Worm (Caenorhabditis elegans): ENCODE measurements around the gene fust-1.

DNA sequence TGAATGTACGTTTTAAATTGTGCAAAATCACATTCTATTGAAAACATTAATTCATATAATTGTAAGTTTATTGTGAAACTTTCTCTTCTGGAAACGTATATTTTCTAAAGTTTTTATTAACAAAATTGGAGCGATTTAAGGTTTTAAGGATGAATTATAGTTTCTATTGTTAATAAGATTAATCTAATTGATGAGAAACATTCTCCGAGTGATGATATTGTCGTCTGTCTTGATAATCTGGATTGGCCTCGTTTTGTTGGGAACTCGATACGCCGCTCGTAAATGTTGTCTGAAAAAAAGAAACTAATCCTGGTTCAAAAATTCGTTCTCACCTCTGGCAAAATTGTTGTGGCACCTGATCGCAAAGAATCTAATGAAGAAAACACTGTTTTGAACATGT, 46.1 kb upstream of the fust-1 start:
- TF ChIP-seq snpc-4 (tag; optimal IDR thresholded peaks at IDR 0.05) (no peak), unc-62 (GFP tag; optimal IDR thresholded peaks at IDR 0.05) (no peak), nhr-12 (tag; optimal IDR thresholded peaks at IDR 0.05) (no peak), nhr-28 (tag; optimal IDR thresholded peaks at IDR 0.05) (no peak), lsy-2 (tag; optimal IDR thresholded peaks at IDR 0.05) (no peak), pha-4 (tag; optimal IDR thresholded peaks at IDR 0.05) (no peak), drap-1 (GFP tag; optimal IDR thresholded peaks at IDR 0.05) (no peak), nhr-2 (tag; optimal IDR thresholded peaks at IDR 0.05) (no peak), ztf-11 (tag; optimal IDR thresholded peaks at IDR 0.05) (no peak), elt-3 (tag; optimal IDR thresholded peaks at IDR 0.05) (no peak), elt-1 (tag; optimal IDR thresholded peaks at IDR 0.05; ENCODE audit: borderline replicate concordance, insufficient read depth) (no peak), cnd-1 (tag; optimal IDR thresholded peaks at IDR 0.05) (no peak), ces-1 (GFP tag; optimal IDR thresholded peaks at IDR 0.05) (no peak), blmp-1 (tag; optimal IDR thresholded peaks at IDR 0.05) (no peak)
